Fruit fly (Drosophila melanogaster): Measurements from ENCODE around the gene RpS5a.
A peak's percentile ranks its signal among the peaks of the same experiment; 100 is the strongest.

The RpS5a gene

dm6 chrX:17178484-17178921 is 30.4 kb upstream of the RpS5a start (continued):
- TF ChIP-seq dpn (GFP tag; optimal IDR thresholded peaks at IDR 0.05) (peak in 1 of 2 experiments; percentile 94), danr (GFP tag; IDR thresholded peaks at IDR 0.05) (peak; percentile 98), dmrt99B (tag; optimal IDR thresholded peaks at IDR 0.05) (peak; percentile 99), Awh (GFP tag; IDR thresholded peaks at IDR 0.05) (peak; percentile 99), CG2129 (GFP tag; IDR thresholded peaks at IDR 0.05; ENCODE audit: partially characterized antibody) (no peak), Xbp1 (GFP tag; optimal IDR thresholded peaks at IDR 0.05) (no peak), CG30020 (tag; optimal IDR thresholded peaks at IDR 0.05) (peak; percentile 86), Camta (GFP tag; optimal IDR thresholded peaks at IDR 0.05) (peak; percentile 95), ham (GFP tag; IDR thresholded peaks at IDR 0.05) (no peak), twi (tag; optimal IDR thresholded peaks at IDR 0.05) (peak; percentile 22), CG33557 (GFP tag; optimal IDR thresholded peaks at IDR 0.05) (no peak), CG5245 (GFP tag; optimal IDR thresholded peaks at IDR 0.05) (peak; percentile 96), Nf-YC (tag; optimal IDR thresholded peaks at IDR 0.05) (peak; percentile 93), dm (GFP tag; optimal IDR thresholded peaks at IDR 0.05) (no peak), sug (tag; optimal IDR thresholded peaks at IDR 0.05) (peak; percentile 82), E2f1 (GFP tag; IDR thresholded peaks at IDR 0.05) (peak; percentile 99), CG6689 (GFP tag; IDR thresholded peaks at IDR 0.05) (peak; percentile 99), HmgZ (tag; optimal IDR thresholded peaks at IDR 0.05) (no peak), CG12299 (tag; optimal IDR thresholded peaks at IDR 0.05) (no peak), CG14050 (GFP tag; IDR thresholded peaks at IDR 0.05) (peak; percentile 95), CG10654 (GFP tag; optimal IDR thresholded peaks at IDR 0.05) (peak; percentile 97), ken (GFP tag; IDR thresholded peaks at IDR 0.05) (peak; percentile 74; the same call in 2 of the 3 replicates), CG2199 (GFP tag; IDR thresholded peaks at IDR 0.05) (peak; percentile 98), Fer1 (GFP tag; optimal IDR thresholded peaks at IDR 0.05) (peak; percentile 98), sd (tag; optimal IDR thresholded peaks at IDR 0.05) (no peak), CG11560 (tag; IDR thresholded peaks at IDR 0.05) (peak; percentile 91), bbx (GFP tag; IDR thresholded peaks at IDR 0.05; ENCODE audit: partially characterized antibody) (no peak), onecut (GFP tag; IDR thresholded peaks at IDR 0.05) (peak; percentile 96), Bdp1 (GFP tag; optimal IDR thresholded peaks at IDR 0.05) (no peak), CG1603 (tag; optimal IDR thresholded peaks at IDR 0.05) (peak; percentile 96), her (GFP tag; optimal IDR thresholded peaks at IDR 0.05) (peak; percentile 47), shn (GFP tag; optimal IDR thresholded peaks at IDR 0.05) (no peak), tll (GFP tag; optimal IDR thresholded peaks at IDR 0.05) (peak in 1 of 2 experiments; percentile 66), Xrp1 (GFP tag; IDR thresholded peaks at IDR 0.05) (peak; percentile 100), CG7271 (tag; optimal IDR thresholded peaks at IDR 0.05) (peak; percentile 93), exex (tag; optimal IDR thresholded peaks at IDR 0.05) (peak; percentile 82), Bgb (GFP tag; IDR thresholded peaks at IDR 0.05; ENCODE audit: partially characterized antibody) (no peak), luna (GFP tag; optimal IDR thresholded peaks at IDR 0.05) (peak; percentile 62), vfl (GFP tag; optimal IDR thresholded peaks at IDR 0.05) (no peak), gsb-n (tag; optimal IDR thresholded peaks at IDR 0.05) (no peak), CG31365 (tag; optimal IDR thresholded peaks at IDR 0.05) (peak; percentile 83), CG3847 (GFP tag; IDR thresholded peaks at IDR 0.05) (peak; percentile 38; the same call in 1 of the 2 replicates), Antp (GFP tag; optimal IDR thresholded peaks at IDR 0.05) (peak; percentile 83), Hey (tag; optimal IDR thresholded peaks at IDR 0.05) (no peak), lilli (GFP tag; optimal IDR thresholded peaks at IDR 0.05) (peak; percentile 96), CG13624 (GFP tag; optimal IDR thresholded peaks at IDR 0.05) (peak; percentile 97), CG6854 (GFP tag; optimal IDR thresholded peaks at IDR 0.05) (peak; percentile 95), BtbVII (GFP tag; optimal IDR thresholded peaks at IDR 0.05) (peak; percentile 95), NK7.1 (GFP tag; optimal IDR thresholded peaks at IDR 0.05) (peak; percentile 96), Bteb2 (GFP tag; optimal IDR thresholded peaks at IDR 0.05) (no peak), CG12104 (GFP tag; optimal IDR thresholded peaks at IDR 0.05) (peak; percentile 94)

All from whole organism, embryonic.